Worm (Caenorhabditis elegans) whole organism, L4/young adult: ENCODE data around the gene F38E11.6.

Source experiments
- W03F9.2 ChIP-seq: fragments of 150-350 bp; optimal IDR thresholded peaks from 2 replicates; lab custom pipeline; 2014; ENCODE audit warnings: missing biosample characterization, missing genetic modification characterization
- dao-5 ChIP-seq: sonication (generic microtip); optimal IDR thresholded peaks from 2 replicates; lab custom pipeline; 2016; ENCODE audit warnings: missing genotype, missing genetic modification characterization, moderate library complexity, missing compliant biosample characterization
- him-1 ChIP-seq: sonication (generic microtip); optimal IDR thresholded peaks from 2 replicates; lab custom pipeline; 2016; ENCODE audit warnings: missing genotype, missing genetic modification reagents, missing genetic modification characterization, missing compliant biosample characterization

ce11 chrIV:9438753-9439152 lies 28.6 kb downstream of the F38E11.6 start:
- TF ChIP-seq W03F9.2 = no peak
- no peak for TF ChIP-seq him-1 (tag; lab: Kevin White, UChicago)
- no peak for TF ChIP-seq dao-5 (tag; lab: Kevin White, UChicago)
